Fruit fly (Drosophila melanogaster) whole organism, larva: ENCODE data around the gene Grl36b.

Source experiments
- noc ChIP-seq: fragments of 200-800 bp; sonication (Bioruptor generic); optimal IDR thresholded peaks from 3 replicates; lab custom pipeline; 2019; ENCODE audit warnings: missing biosample characterization, mild to moderate bottlenecking, missing genetic modification characterization, moderate library complexity

Grl36b gene

dm6 chr2L:18096268-18096667, 29.3 kb downstream of the Grl36b start, which contains the start of gene Slc25A46b:
TSS of gene Slc25A46b (plus strand) at chr2L:18096568.
- no peak for TF ChIP-seq noc (tag; lab: Kevin White, UChicago)

dm6 chr2L:18092156-18092555, 33.4 kb downstream of the Grl36b start, which contains the start of gene CG15153:
TSS of gene CG15153 (minus strand) at chr2L:18092256.
- TF ChIP-seq noc (tag; lab: Kevin White, UChicago), result no peak

dm6 chr2L:18091705-18092104, 33.8 kb downstream of the Grl36b start:
- no peak for TF ChIP-seq noc (tag; lab: Kevin White, UChicago)

dm6 chr2L:18083956-18084355, 41.6 kb downstream of the Grl36b start, which contains the start of gene CG31741:
TSS of gene CG31741 (plus strand) at chr2L:18084256.
- no peak for TF ChIP-seq noc (tag; lab: Kevin White, UChicago)

dm6 chr2L:18081328-18081727, 44.2 kb downstream of the Grl36b start, which contains the start of gene ninaD:
TSS of gene ninaD (plus strand) at chr2L:18081628.
- TF ChIP-seq noc (tag; lab: Kevin White, UChicago), result no peak

dm6 chr2L:18077969-18078368, 47.6 kb downstream of the Grl36b start, which contains the start of gene Arr1:
TSS of gene Arr1 (plus strand) at chr2L:18078269.
- no peak for TF ChIP-seq noc (tag; lab: Kevin White, UChicago)
